Fruit fly (Drosophila melanogaster) whole organism, embryonic: ENCODE measurements around the gene Uck.

Experiments used
- Adf1 ChIP-seq: fragments of 200-800 bp; sonication (Bioruptor generic); IDR thresholded peaks from 2 replicates; pipeline ENCODE4 v1.3.6; 2022; ENCODE audit warnings: missing biosample characterization, missing genetic modification characterization
- Atf6 ChIP-seq: fragments of 200-800 bp; sonication (Bioruptor generic); IDR thresholded peaks from 2 replicates; pipeline ENCODE4 v1.3.6; 2022; ENCODE audit warnings: missing biosample characterization, missing genetic modification characterization
- Awh ChIP-seq: fragments of 200-800 bp; sonication (Bioruptor generic); IDR thresholded peaks from 2 replicates; pipeline ENCODE4, ENCODE4 v1.3.6; 2022; ENCODE audit warnings: missing biosample characterization, missing genetic modification characterization
- CG10462 ChIP-seq: fragments of 200-800 bp; sonication (Bioruptor generic); optimal IDR thresholded peaks from 2 replicates; lab custom pipeline; 2016; ENCODE audit warnings: missing biosample characterization, missing genetic modification characterization
- CG10543 ChIP-seq: fragments of 200-800 bp; sonication (Bioruptor generic); optimal IDR thresholded peaks from 3 replicates; lab custom pipeline; 2017; ENCODE audit warnings: missing biosample characterization, mild to moderate bottlenecking, missing genetic modification characterization, moderate library complexity
- CG10654 ChIP-seq: fragments of 200-800 bp; sonication (Bioruptor generic); optimal IDR thresholded peaks from 2 replicates; lab custom pipeline; 2016; ENCODE audit warnings: missing biosample characterization, missing genetic modification characterization
- CG12236 ChIP-seq: fragments of 200-800 bp; sonication (Bioruptor generic); optimal IDR thresholded peaks from 2 replicates; lab custom pipeline; 2016; ENCODE audit warnings: missing biosample characterization, missing genetic modification characterization
- CG12769 ChIP-seq: fragments of 200-800 bp; sonication (Bioruptor generic); optimal IDR thresholded peaks from 2 replicates; lab custom pipeline; 2019; ENCODE audit warnings: missing biosample characterization, mild to moderate bottlenecking, missing genetic modification characterization, moderate library complexity
- CG13296 ChIP-seq: fragments of 200-800 bp; sonication (Bioruptor generic); optimal IDR thresholded peaks from 3 replicates; lab custom pipeline; 2018; ENCODE audit warnings: missing biosample characterization, mild to moderate bottlenecking, missing genetic modification characterization
- CG14441 ChIP-seq: fragments of 200-800 bp; sonication (Bioruptor generic); IDR thresholded peaks from 2 replicates; pipeline ENCODE4 v1.3.6; 2022; ENCODE audit warnings: missing biosample characterization, missing genetic modification characterization
- CG15601 ChIP-seq: fragments of 200-800 bp; sonication (Bioruptor generic); optimal IDR thresholded peaks from 3 replicates; lab custom pipeline; 2019; ENCODE audit warnings: missing biosample characterization, mild to moderate bottlenecking, missing genetic modification characterization, moderate library complexity
- CG17385 ChIP-seq: fragments of 200-800 bp; sonication (Bioruptor generic); optimal IDR thresholded peaks from 3 replicates; lab custom pipeline; 2018; ENCODE audit warnings: missing biosample characterization, mild to moderate bottlenecking, missing genetic modification characterization
- CG17912 ChIP-seq: fragments of 200-800 bp; sonication (Bioruptor generic); optimal IDR thresholded peaks from 2 replicates; lab custom pipeline; 2018; ENCODE audit warnings: missing biosample characterization, mild to moderate bottlenecking, missing genetic modification characterization
- CG18011 ChIP-seq: fragments of 200-800 bp; sonication (Bioruptor generic); optimal IDR thresholded peaks from 2 replicates; lab custom pipeline; 2017; ENCODE audit warnings: missing biosample characterization, missing genetic modification characterization, mild to moderate bottlenecking, moderate library complexity, missing genotype
- CG30020 ChIP-seq: fragments of 200-800 bp; optimal IDR thresholded peaks from 2 replicates; lab custom pipeline; 2019; ENCODE audit warnings: missing biosample characterization, mild to moderate bottlenecking, missing genetic modification characterization, moderate library complexity
- CG34224 ChIP-seq: fragments of 200-800 bp; sonication (Bioruptor generic); IDR thresholded peaks from 3 replicates; pipeline ENCODE4 v1.3.6; 2022; ENCODE audit warnings: missing biosample characterization, missing genetic modification characterization; ENCODE audit not compliant: partially characterized antibody
- CG4424 ChIP-seq: fragments of 200-800 bp; sonication (Bioruptor generic); optimal IDR thresholded peaks from 3 replicates; lab custom pipeline; 2016; ENCODE audit warnings: missing biosample characterization, missing genetic modification characterization
- CG4730 ChIP-seq: fragments of 200-800 bp; sonication (Bioruptor generic); IDR thresholded peaks from 2 replicates; pipeline ENCODE4 v1.3.6; 2022; ENCODE audit warnings: missing biosample characterization, missing genetic modification characterization
- CG7556 ChIP-seq: fragments of 200-800 bp; sonication (Bioruptor generic); optimal IDR thresholded peaks from 2 replicates; lab custom pipeline; 2017; ENCODE audit warnings: missing biosample characterization, mild to moderate bottlenecking, missing genetic modification characterization
- CG7786 ChIP-seq: fragments of 200-800 bp; sonication (Bioruptor generic); optimal IDR thresholded peaks from 2 replicates; lab custom pipeline; 2016; ENCODE audit warnings: missing biosample characterization, missing genetic modification characterization
- CG8944 ChIP-seq: fragments of 200-800 bp; sonication (Bioruptor generic); optimal IDR thresholded peaks from 3 replicates; lab custom pipeline; 2016; ENCODE audit warnings: missing biosample characterization, missing genetic modification characterization
- D ChIP-seq, 2 experiments: fragments of 200-800 bp in 1 of 2; fragments of >200 bp in 1 of 2; sonication (Bioruptor generic) in 1 of 2; optimal IDR thresholded peaks; 2 replicates in 1 of 2; 3 replicates in 1 of 2; lab custom pipeline; 2017; ENCODE audit warnings: mild to moderate bottlenecking in 1 of 2, missing biosample characterization in 1 of 2, missing genetic modification characterization in 1 of 2, missing genetic modification reagents in 1 of 2
- Fer3 ChIP-seq: fragments of 200-800 bp; sonication (Bioruptor generic); optimal IDR thresholded peaks from 2 replicates; lab custom pipeline; 2018; ENCODE audit warnings: missing biosample characterization, mild to moderate bottlenecking, missing genetic modification characterization, moderate library complexity
- HHEX ChIP-seq: fragments of 200-800 bp; sonication (Bioruptor generic); optimal IDR thresholded peaks from 3 replicates; lab custom pipeline; 2017; ENCODE audit warnings: missing biosample characterization, mild to moderate bottlenecking, missing genetic modification characterization, missing genetic modification reagents
- HLH3B ChIP-seq: fragments of 200-800 bp; sonication (Bioruptor generic); IDR thresholded peaks from 2 replicates; pipeline ENCODE4 v1.3.6; 2022; ENCODE audit warnings: missing biosample characterization, missing genetic modification characterization
- HmgZ ChIP-seq: fragments of 200-800 bp; sonication (Bioruptor generic); optimal IDR thresholded peaks from 2 replicates; lab custom pipeline; 2018; ENCODE audit warnings: missing biosample characterization, mild to moderate bottlenecking, missing genetic modification characterization
- Nf-YC ChIP-seq: fragments of 200-800 bp; optimal IDR thresholded peaks from 3 replicates; lab custom pipeline; 2019; ENCODE audit warnings: missing biosample characterization, mild to moderate bottlenecking, missing genetic modification characterization, moderate library complexity
- Side ChIP-seq: fragments of 200-800 bp; sonication (Bioruptor generic); optimal IDR thresholded peaks from 2 replicates; lab custom pipeline; 2016; ENCODE audit warnings: missing biosample characterization, missing genetic modification characterization
- Trl ChIP-seq, 3 experiments: fragments of >200 bp in 2 of 3; fragments of 200-800 bp in 1 of 3; sonication (Bioruptor generic) in 1 of 3; optimal IDR thresholded peaks; 2 replicates in 1 of 3; 3 replicates in 2 of 3; lab custom pipeline; 2016 to 2017; ENCODE audit warnings: missing biosample characterization in 1 of 3, missing genetic modification characterization in 1 of 3
- ac ChIP-seq: fragments of 200-800 bp; sonication (Bioruptor generic); optimal IDR thresholded peaks from 3 replicates; lab custom pipeline; 2017; ENCODE audit warnings: missing biosample characterization, mild to moderate bottlenecking, missing genetic modification characterization
- dan ChIP-seq: fragments of 200-800 bp; sonication (Bioruptor generic); IDR thresholded peaks from 2 replicates; pipeline ENCODE4 v1.3.6; 2022; ENCODE audit warnings: missing biosample characterization, missing genetic modification characterization
- eyg ChIP-seq: fragments of 200-800 bp; sonication (Bioruptor generic); optimal IDR thresholded peaks from 3 replicates; lab custom pipeline; 2016; ENCODE audit warnings: missing biosample characterization, missing genetic modification characterization
- gfzf ChIP-seq: fragments of 200-800 bp; sonication (Bioruptor generic); optimal IDR thresholded peaks from 2 replicates; lab custom pipeline; 2016; ENCODE audit warnings: missing biosample characterization, mild to moderate bottlenecking, missing genetic modification characterization, moderate library complexity
- grau ChIP-seq: fragments of 200-800 bp; optimal IDR thresholded peaks from 3 replicates; lab custom pipeline; 2019; ENCODE audit warnings: missing biosample characterization, mild to moderate bottlenecking, missing genetic modification characterization, moderate library complexity
- gt ChIP-seq: fragments of 200-800 bp; sonication (Bioruptor generic); IDR thresholded peaks from 2 replicates; pipeline ENCODE4 v1.3.6; 2022; ENCODE audit warnings: missing biosample characterization, missing genetic modification characterization
- h ChIP-seq: fragments of >200 bp; optimal IDR thresholded peaks from 2 replicates; lab custom pipeline; 2017
- ham ChIP-seq: fragments of 200-800 bp; sonication (Bioruptor generic); IDR thresholded peaks from 2 replicates; pipeline ENCODE4 v1.3.6; 2022; ENCODE audit warnings: missing biosample characterization, missing genetic modification characterization
- hb ChIP-seq: fragments of 200-800 bp; sonication (Bioruptor generic); IDR thresholded peaks from 3 replicates; pipeline ENCODE4 v1.3.6; 2022; ENCODE audit warnings: missing biosample characterization, missing genetic modification characterization; ENCODE audit not compliant: partially characterized antibody
- nerfin-2 ChIP-seq: fragments of 200-800 bp; sonication (Bioruptor generic); IDR thresholded peaks from 2 replicates; pipeline ENCODE4 v1.3.6; 2022; ENCODE audit warnings: missing biosample characterization, missing genetic modification characterization; ENCODE audit not compliant: partially characterized antibody
- nmo ChIP-seq: fragments of 200-800 bp; sonication (Bioruptor generic); optimal IDR thresholded peaks from 2 replicates; lab custom pipeline; 2018; ENCODE audit warnings: missing biosample characterization, mild to moderate bottlenecking, missing genetic modification characterization, moderate library complexity
- nom ChIP-seq: fragments of 200-800 bp; sonication (Bioruptor generic); optimal IDR thresholded peaks from 2 replicates; lab custom pipeline; 2017; ENCODE audit warnings: missing biosample characterization, missing genetic modification characterization, mild to moderate bottlenecking, moderate library complexity, missing genetic modification reagents
- pfk ChIP-seq: fragments of 200-800 bp; sonication (Bioruptor generic); optimal IDR thresholded peaks from 2 replicates; lab custom pipeline; 2018; ENCODE audit warnings: missing biosample characterization, mild to moderate bottlenecking, missing genetic modification characterization, moderate library complexity
- schlank ChIP-seq: fragments of 200-800 bp; sonication (Bioruptor generic); optimal IDR thresholded peaks from 2 replicates; lab custom pipeline; 2018; ENCODE audit warnings: missing biosample characterization, mild to moderate bottlenecking, missing genetic modification characterization
- seq ChIP-seq: fragments of 200-800 bp; sonication (Bioruptor generic); IDR thresholded peaks from 2 replicates; pipeline ENCODE4 v1.3.6; 2022; ENCODE audit warnings: missing biosample characterization, missing genetic modification characterization
- stwl ChIP-seq: fragments of 200-800 bp; sonication (Bioruptor generic); optimal IDR thresholded peaks from 3 replicates; lab custom pipeline; 2018; ENCODE audit warnings: missing biosample characterization, mild to moderate bottlenecking, missing genetic modification characterization, moderate library complexity
- ttk ChIP-seq: fragments of 200-800 bp; sonication (Bioruptor generic); IDR thresholded peaks from 2 replicates; pipeline ENCODE4 v2.1.2; 2022; ENCODE audit warnings: missing biosample characterization, missing genetic modification characterization
- tup ChIP-seq: fragments of 200-800 bp; sonication (Bioruptor generic); optimal IDR thresholded peaks from 2 replicates; lab custom pipeline; 2016; ENCODE audit warnings: missing biosample characterization, mild to moderate bottlenecking, missing genetic modification characterization, moderate library complexity
- vfl ChIP-seq: fragments of 200-800 bp; sonication (Bioruptor generic); optimal IDR thresholded peaks from 2 replicates; lab custom pipeline; 2016; ENCODE audit warnings: missing biosample characterization, missing genetic modification characterization
- vnd ChIP-seq: fragments of 200-800 bp; sonication (Bioruptor generic); IDR thresholded peaks from 3 replicates; pipeline ENCODE4 v1.3.6; 2022; ENCODE audit warnings: missing biosample characterization, missing genetic modification characterization; ENCODE audit not compliant: partially characterized antibody
- zen ChIP-seq: fragments of 200-800 bp; sonication (Bioruptor generic); optimal IDR thresholded peaks from 3 replicates; lab custom pipeline; 2018; ENCODE audit warnings: missing biosample characterization, mild to moderate bottlenecking, missing genetic modification characterization, moderate library complexity

Gene Uck

dm6 chr3R:24252494-24252893 is 37.5 kb upstream of the Uck start, which contains the start of gene beta-PheRS (continued):
- no peak for TF ChIP-seq tup
- no peak for TF ChIP-seq CG10543 (GFP tag; lab: Kevin White, UChicago)
- peak; percentile 92 for TF ChIP-seq CG30020
- no peak for TF ChIP-seq CG12236 (GFP tag; lab: Kevin White, UChicago)
- TF ChIP-seq CG8944 (GFP tag; lab: Kevin White, UChicago): peak; percentile 35
- no peak for TF ChIP-seq CG15601 (tag; lab: Kevin White, UChicago)
- TF ChIP-seq CG34224: peak; percentile 91
- TF ChIP-seq Awh: no peak
- peak; percentile 88 for TF ChIP-seq HmgZ
- no peak for TF ChIP-seq gt
- TF ChIP-seq Side (GFP tag; lab: Kevin White, UChicago): peak; percentile 64
- peak; percentile 98 for TF ChIP-seq stwl
- no peak for TF ChIP-seq CG7556 (GFP tag; lab: Kevin White, UChicago)
- TF ChIP-seq HHEX: no peak
- TF ChIP-seq hb: peak; percentile 78
- peak; percentile 78 for TF ChIP-seq nmo
- no peak for TF ChIP-seq seq (GFP tag; lab: Robert Waterston, UW)
- TF ChIP-seq Trl (optimal IDR thresholded peaks at IDR 0.05; lab: Kevin White, UChicago): no peak
- peak; percentile 60 for TF ChIP-seq Trl (GFP tag; optimal IDR thresholded peaks at IDR 0.05; lab: Kevin White, UChicago)
- TF ChIP-seq gfzf (GFP tag; lab: Kevin White, UChicago): peak; percentile 78
- no peak for TF ChIP-seq eyg (GFP tag; lab: Kevin White, UChicago)
- no peak for TF ChIP-seq ham
- no peak for TF ChIP-seq Fer3 (tag; lab: Kevin White, UChicago)
- peak; percentile 16 for TF ChIP-seq pfk (GFP tag; lab: Kevin White, UChicago)
- peak; percentile 59 for TF ChIP-seq Adf1 (GFP tag; lab: Robert Waterston, UW)
- TF ChIP-seq CG7786: peak; percentile 48
- no peak for TF ChIP-seq CG10462 (GFP tag; lab: Kevin White, UChicago)
- no peak for TF ChIP-seq CG4730
- TF ChIP-seq CG17912 (GFP tag; lab: Kevin White, UChicago): peak; percentile 59
- TF ChIP-seq vfl (GFP tag; lab: Kevin White, UChicago): no peak
- TF ChIP-seq vnd (GFP tag; lab: Robert Waterston, UW): peak; percentile 90
- TF ChIP-seq Atf6: no peak
- TF ChIP-seq Nf-YC: no peak
- TF ChIP-seq dan (GFP tag; lab: Robert Waterston, UW): no peak
- no peak for TF ChIP-seq CG17385 (GFP tag; lab: Kevin White, UChicago)
- TF ChIP-seq schlank (tag; lab: Kevin White, UChicago): no peak
- peak; percentile 39; the same call in 1 of the 2 replicates for TF ChIP-seq CG14441 (GFP tag; lab: Robert Waterston, UW)
- TF ChIP-seq nerfin-2 (GFP tag; lab: Robert Waterston, UW): peak; percentile 81
- TF ChIP-seq CG4424 (GFP tag; lab: Kevin White, UChicago): no peak
- TF ChIP-seq HLH3B (GFP tag; lab: Robert Waterston, UW): peak; percentile 42; the same call in 1 of the 2 replicates
- peak; percentile 9; the same call in 1 of the 2 replicates for TF ChIP-seq ttk (GFP tag; lab: Robert Waterston, UW)
- no peak for TF ChIP-seq h
- no peak for TF ChIP-seq CG12769 (tag; lab: Kevin White, UChicago)
- TF ChIP-seq zen: peak; percentile 68
- no peak for TF ChIP-seq nom
- no peak for TF ChIP-seq ac (GFP tag; lab: Kevin White, UChicago)
- no peak for TF ChIP-seq CG13296 (GFP tag; lab: Kevin White, UChicago)
- no peak for TF ChIP-seq CG18011 (GFP tag; lab: Kevin White, UChicago)
- no peak for TF ChIP-seq D (optimal IDR thresholded peaks at IDR 0.05; lab: Kevin White, UChicago)
- no peak for TF ChIP-seq D (GFP tag; optimal IDR thresholded peaks at IDR 0.05; lab: Kevin White, UChicago)
- peak; percentile 35 for TF ChIP-seq CG10654
- no peak for TF ChIP-seq grau (tag; lab: Kevin White, UChicago)
